Worm (Caenorhabditis elegans): Measurements from ENCODE around the gene puf-6.

DNA sequence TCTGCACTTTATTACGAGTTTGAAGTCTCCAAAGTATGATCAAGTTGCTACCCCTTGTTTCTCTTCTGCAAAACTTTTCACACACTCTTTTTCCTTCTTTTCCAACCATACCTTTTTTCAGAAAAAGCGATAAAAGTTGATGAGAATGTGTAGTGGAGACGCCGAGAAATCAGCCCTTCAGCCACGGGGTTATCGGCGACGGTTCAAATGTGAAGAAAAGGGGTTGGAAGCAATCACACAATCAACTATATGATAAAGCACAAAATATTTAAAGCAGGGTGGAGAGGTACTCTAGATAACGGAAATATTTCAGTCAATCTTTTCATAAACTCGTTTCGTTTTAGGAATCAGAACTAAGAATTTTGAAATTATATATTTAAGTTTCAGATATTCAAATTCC is 29.9 kb upstream of the puf-6 start, which contains the start of gene F42G4.5:
- TF ChIP-seq pha-4 (tag; optimal IDR thresholded peaks at IDR 0.05), result no peak
- TF ChIP-seq mep-1 (tag; optimal IDR thresholded peaks at IDR 0.05), result no peak
- TF ChIP-seq nhr-76 (tag; optimal IDR thresholded peaks at IDR 0.05), result no peak

Measured in whole organism, mixed stage, embryonic.